Worm (Caenorhabditis elegans): ENCODE measurements around the gene C04G6.13.

C04G6.13 gene

DNA sequence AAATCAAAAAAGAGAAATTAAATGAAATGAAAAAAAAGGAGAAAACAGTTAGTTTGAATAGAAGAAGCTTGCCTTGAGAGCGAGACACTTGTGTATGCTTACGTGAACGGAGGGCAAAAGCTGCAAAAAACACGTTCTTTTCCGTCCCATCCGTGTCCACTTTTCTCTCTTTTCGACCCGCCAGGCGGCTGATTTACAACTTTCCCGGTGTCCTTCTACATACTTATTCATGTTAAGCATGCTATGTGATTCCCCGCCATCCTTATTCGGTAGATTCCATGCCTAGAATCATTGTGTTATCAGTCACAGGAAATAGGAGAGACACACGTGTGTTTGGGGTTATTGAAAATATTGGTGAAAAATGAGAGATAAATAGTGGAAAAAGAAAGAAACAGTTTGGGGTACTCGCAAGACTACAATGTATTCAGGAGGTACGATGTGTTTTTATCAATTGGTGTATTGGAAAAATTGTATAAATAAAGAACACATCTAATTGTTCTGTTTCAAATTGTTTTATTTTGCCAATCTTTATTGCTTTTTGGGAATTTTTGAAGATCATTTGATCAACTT is 48.0 kb downstream of the C04G6.13 start, which contains the start of gene nas-29 (continued):
- TF ChIP-seq pqm-1 (tag; optimal IDR thresholded peaks at IDR 0.05), result peak; percentile 81
- no peak for TF ChIP-seq egl-27 (tag; optimal IDR thresholded peaks at IDR 0.05)
- no peak for TF ChIP-seq arid-1 (GFP tag; conservative IDR thresholded peaks at IDR 0.05)
- no peak for TF ChIP-seq ZK546.5 (tag; optimal IDR thresholded peaks at IDR 0.05)
- no peak for TF ChIP-seq skn-1 (tag; optimal IDR thresholded peaks at IDR 0.05)
- 0 out of 2 replicates have a peak, but pooled peaks have one; percentile 28 for TF ChIP-seq lin-1 (GFP tag; IDR thresholded peaks at IDR 0.05)
- TF ChIP-seq F10B5.3 (tag; optimal IDR thresholded peaks at IDR 0.05), result no peak
- TF ChIP-seq attf-4 (tag; optimal IDR thresholded peaks at IDR 0.05), result no peak
- TF ChIP-seq lin-29 (GFP tag; IDR thresholded peaks at IDR 0.05), result no peak
- no peak for TF ChIP-seq ZK337.2 (GFP tag; IDR thresholded peaks at IDR 0.05)
- TF ChIP-seq fkh-10 (GFP tag; optimal IDR thresholded peaks at IDR 0.05), result no peak
- TF ChIP-seq dpl-1 (GFP tag; optimal IDR thresholded peaks at IDR 0.05), result no peak
- peak; percentile 64; the same call in 1 of the 2 replicates for TF ChIP-seq dmd-6 (GFP tag; IDR thresholded peaks at IDR 0.05)
- no peak for TF ChIP-seq sdz-12 (GFP tag; optimal IDR thresholded peaks at IDR 0.05)
- TF ChIP-seq spr-3 (GFP tag; optimal IDR thresholded peaks at IDR 0.05), result no peak
- no peak for TF ChIP-seq ztf-7 (tag; optimal IDR thresholded peaks at IDR 0.05)
- no peak for TF ChIP-seq R02D3.7 (tag; optimal IDR thresholded peaks at IDR 0.05)
- no peak for TF ChIP-seq nhr-11 (tag; optimal IDR thresholded peaks at IDR 0.05)
- TF ChIP-seq fos-1 (tag; optimal IDR thresholded peaks at IDR 0.05), result no peak

DNA sequence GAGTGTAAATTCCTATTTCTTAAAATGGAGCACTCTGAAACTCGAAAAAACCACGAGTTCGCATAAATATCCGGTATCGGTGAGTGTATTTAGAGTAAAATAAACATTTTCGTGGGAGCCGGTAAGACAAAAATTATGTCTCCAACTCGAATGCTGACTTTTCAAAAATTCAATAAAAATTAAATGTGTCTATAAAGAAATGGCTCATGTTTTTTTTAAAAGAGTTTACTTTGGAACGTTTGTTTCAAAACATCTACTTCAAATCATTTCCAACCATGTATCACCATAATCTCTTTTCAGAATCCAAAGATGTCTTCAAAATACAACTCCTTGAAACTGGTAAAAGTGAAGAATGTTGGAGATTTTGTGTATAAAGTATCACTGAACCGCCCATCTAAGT is 48.6 kb downstream of the C04G6.13 start, which contains the start of gene F58A6.1:
F58A6.1 (plus strand) TSS at position 301 of the 400 bp plus-strand sequence.
- TF ChIP-seq zfp-2 (tag; optimal IDR thresholded peaks at IDR 0.05) (no peak), egl-27 (tag; optimal IDR thresholded peaks at IDR 0.05) (no peak), nhr-42 (GFP tag; IDR thresholded peaks at IDR 0.05) (no peak), nhr-10 (tag; optimal IDR thresholded peaks at IDR 0.05) (no peak), mep-1 (tag; optimal IDR thresholded peaks at IDR 0.05) (no peak)
